Fruit fly (Drosophila melanogaster): ENCODE data around the gene beta-PheRS.

beta-PheRS gene

dm6 chr3R:24295556-24296465 lies 43.3 kb upstream of the beta-PheRS start (continued):
- peak; percentile 27 for TF ChIP-seq CG30020 (tag; optimal IDR thresholded peaks at IDR 0.05)
- no peak for TF ChIP-seq inv (GFP tag; IDR thresholded peaks at IDR 0.05; ENCODE audit: partially characterized antibody)
- TF ChIP-seq ro (GFP tag; IDR thresholded peaks at IDR 0.05), result peak; percentile 64
- peak; percentile 78 for TF ChIP-seq PHDP (tag; optimal IDR thresholded peaks at IDR 0.05)
- TF ChIP-seq tll (GFP tag; optimal IDR thresholded peaks at IDR 0.05), result no peak
- TF ChIP-seq caup (GFP tag; optimal IDR thresholded peaks at IDR 0.05; ENCODE audit: severe bottlenecking), result peak; percentile 78
- peak; percentile 81; the same call in 2 of the 3 replicates for TF ChIP-seq CG11695 (GFP tag; IDR thresholded peaks at IDR 0.05)
- peak; percentile 40 for TF ChIP-seq CG1529 (GFP tag; optimal IDR thresholded peaks at IDR 0.05)
- peak; percentile 87 for TF ChIP-seq gem (tag; optimal IDR thresholded peaks at IDR 0.05)
- TF ChIP-seq sim (GFP tag; IDR thresholded peaks at IDR 0.05), result no peak
- TF ChIP-seq CG3847 (GFP tag; IDR thresholded peaks at IDR 0.05), result peak; percentile 73
- TF ChIP-seq CrebB (tag; optimal IDR thresholded peaks at IDR 0.05), result peak; percentile 65
- no peak for TF ChIP-seq gro (GFP tag; optimal IDR thresholded peaks at IDR 0.05)
- TF ChIP-seq HLH3B (GFP tag; IDR thresholded peaks at IDR 0.05), result peak; percentile 76
- TF ChIP-seq CG14441 (GFP tag; IDR thresholded peaks at IDR 0.05), result peak; percentile 89
- TF ChIP-seq CG4820 (GFP tag; optimal IDR thresholded peaks at IDR 0.05), result peak; percentile 77
- TF ChIP-seq zfh1 (GFP tag; IDR thresholded peaks at IDR 0.05), result peak; percentile 88
- peak; percentile 68; the same call in 2 of the 3 replicates for TF ChIP-seq H15 (GFP tag; IDR thresholded peaks at IDR 0.05)
- no peak for TF ChIP-seq cg (GFP tag; optimal IDR thresholded peaks at IDR 0.05)
- TF ChIP-seq phol (tag; optimal IDR thresholded peaks at IDR 0.05), result peak; percentile 74
- no peak for TF ChIP-seq Dp (GFP tag; optimal IDR thresholded peaks at IDR 0.05)
- peak; percentile 62; the same call in 1 of the 3 replicates for TF ChIP-seq gce (GFP tag; IDR thresholded peaks at IDR 0.05)
- TF ChIP-seq Kr (GFP tag; optimal IDR thresholded peaks at IDR 0.05), result no peak
- peak; percentile 76 for TF ChIP-seq CG1602 (GFP tag; optimal IDR thresholded peaks at IDR 0.05)
- TF ChIP-seq D (optimal IDR thresholded peaks at IDR 0.05), result no peak
- TF ChIP-seq D (GFP tag; optimal IDR thresholded peaks at IDR 0.05), result peak; percentile 45
- peak; percentile 79 for TF ChIP-seq CG8765 (GFP tag; IDR thresholded peaks at IDR 0.05)
- peak; percentile 87 for TF ChIP-seq CG17328 (GFP tag; IDR thresholded peaks at IDR 0.05)
- peak; percentile 72; the same call in 2 of the 3 replicates for TF ChIP-seq CG6175 (GFP tag; IDR thresholded peaks at IDR 0.05)
- peak; percentile 63 for TF ChIP-seq CG7987 (GFP tag; optimal IDR thresholded peaks at IDR 0.05)
- TF ChIP-seq CG3281 (GFP tag; optimal IDR thresholded peaks at IDR 0.05), result peak; percentile 75
- TF ChIP-seq sqz (GFP tag; optimal IDR thresholded peaks at IDR 0.05), result peak; percentile 31
- TF ChIP-seq CG11247 (GFP tag; IDR thresholded peaks at IDR 0.05), result peak; percentile 75
- TF ChIP-seq lilli (GFP tag; optimal IDR thresholded peaks at IDR 0.05), result peak; percentile 86
- TF ChIP-seq CG13296 (GFP tag; optimal IDR thresholded peaks at IDR 0.05), result peak; percentile 66
- TF ChIP-seq Myb (GFP tag; optimal IDR thresholded peaks at IDR 0.05), result peak; percentile 30
- no peak for TF ChIP-seq cato (GFP tag; optimal IDR thresholded peaks at IDR 0.05; ENCODE audit: borderline replicate concordance)
- no peak for TF ChIP-seq hbn (GFP tag; IDR thresholded peaks at IDR 0.05; ENCODE audit: partially characterized antibody)
- no peak for TF ChIP-seq pan (optimal IDR thresholded peaks at IDR 0.05)
- TF ChIP-seq pan (GFP tag; optimal IDR thresholded peaks at IDR 0.05 in 1 of 2, IDR thresholded peaks at IDR 0.05 in 1 of 2), result peak in 1 of 2 experiments; percentile 88
- no peak for TF ChIP-seq tna (GFP tag; IDR thresholded peaks at IDR 0.05; ENCODE audit: partially characterized antibody)
- peak; percentile 80 for TF ChIP-seq Xbp1 (GFP tag; optimal IDR thresholded peaks at IDR 0.05)
- TF ChIP-seq CG18764 (GFP tag; optimal IDR thresholded peaks at IDR 0.05), result peak; percentile 60
- TF ChIP-seq ssp (GFP tag; IDR thresholded peaks at IDR 0.05), result peak; percentile 46
- TF ChIP-seq ftz-f1 (GFP tag; optimal IDR thresholded peaks at IDR 0.05), result no peak
- TF ChIP-seq Abd-B (GFP tag; optimal IDR thresholded peaks at IDR 0.05), result peak; percentile 75
- TF ChIP-seq pb (GFP tag; optimal IDR thresholded peaks at IDR 0.05), result peak; percentile 41
- peak; percentile 34 for TF ChIP-seq Hand (GFP tag; optimal IDR thresholded peaks at IDR 0.05)
- TF ChIP-seq Optix (GFP tag; IDR thresholded peaks at IDR 0.05), result peak; percentile 58

Data from whole organism, embryonic.